Worm (Caenorhabditis elegans) whole organism, L3 larva: ENCODE results near the gene F14F8.8.

Experiments
- ZK546.5 ChIP-seq: sonication (generic microtip); optimal IDR thresholded peaks from 2 replicates; lab custom pipeline; 2017; ENCODE audit warnings: missing biosample characterization, missing genetic modification characterization
- ceh-82 ChIP-seq: fragments of 150-350 bp; optimal IDR thresholded peaks from 2 replicates; lab custom pipeline; 2014; ENCODE audit warnings: missing biosample characterization, missing genetic modification characterization
- nhr-76 ChIP-seq: fragments of 150-350 bp; sonication (generic microtip); optimal IDR thresholded peaks from 5 replicates; lab custom pipeline; 2014; ENCODE audit warnings: missing biosample characterization, missing genetic modification characterization
- nhr-77 ChIP-seq: fragments of 150-350 bp; optimal IDR thresholded peaks from 2 replicates; lab custom pipeline; 2014; ENCODE audit warnings: missing biosample characterization, missing genetic modification characterization
- skn-1 ChIP-seq: fragments of 150-350 bp; optimal IDR thresholded peaks from 2 replicates; lab custom pipeline; 2014; ENCODE audit warnings: missing biosample characterization, missing genetic modification characterization
- snpc-4 ChIP-seq: fragments of 150-350 bp; optimal IDR thresholded peaks from 2 replicates; lab custom pipeline; 2014; ENCODE audit warnings: missing biosample characterization, missing genetic modification characterization
- unc-39 ChIP-seq: sonication (generic microtip); optimal IDR thresholded peaks from 4 replicates; lab custom pipeline; 2017; ENCODE audit warnings: missing biosample characterization, missing genetic modification characterization
- unc-62 ChIP-seq: fragments of 150-350 bp; sonication (generic microtip); optimal IDR thresholded peaks from 4 replicates; lab custom pipeline; 2014; ENCODE audit warnings: missing biosample characterization, missing genetic modification reagents, missing genetic modification characterization

- TF ChIP-seq snpc-4 (tag; lab: Kevin White, UChicago) (no peak), nhr-77 (tag; lab: Kevin White, UChicago) (no peak), ceh-82 (tag; lab: Kevin White, UChicago) (no peak), ZK546.5 (no peak), unc-39 (tag; lab: Kevin White, UChicago) (no peak), unc-62 (GFP tag; lab: Kevin White, UChicago) (no peak), skn-1 (tag; lab: Kevin White, UChicago) (no peak), nhr-76 (no peak)
Observed at ce11 chrV:16685725-16686124, 13.6 kb upstream of the F14F8.8 start, which contains the start of gene srw-43.
